Worm (Caenorhabditis elegans): ENCODE data around the gene C01G10.17.

ce11 chrV:15055873-15056272 lies 34.7 kb upstream of the C01G10.17 start, which contains the start of gene C25D7.16:
- TF ChIP-seq tra-1 (GFP tag; IDR thresholded peaks at IDR 0.05) (no peak), jun-1 (tag; optimal IDR thresholded peaks at IDR 0.05) (no peak), F49E8.2 (tag; optimal IDR thresholded peaks at IDR 0.05; ENCODE audit: borderline replicate concordance) (no peak), snpc-4 (tag; optimal IDR thresholded peaks at IDR 0.05) (no peak), ztf-11 (tag; optimal IDR thresholded peaks at IDR 0.05) (no peak), unc-39 (tag; optimal IDR thresholded peaks at IDR 0.05) (no peak), dve-1 (tag; optimal IDR thresholded peaks at IDR 0.05; ENCODE audit: insufficient read depth) (no peak), Y5F2A.4 (GFP tag; optimal IDR thresholded peaks at IDR 0.05) (no peak)
